Worm (Caenorhabditis elegans) whole organism, late embryonic: ENCODE results near the gene R08C7.4.

Experiments used
- F13H6.1 ChIP-seq: sonication (generic microtip); optimal IDR thresholded peaks from 2 replicates; lab custom pipeline; 2016; ENCODE audit warnings: missing genetic modification characterization, missing compliant biosample characterization
- K02D7.2 ChIP-seq: sonication (generic microtip); optimal IDR thresholded peaks from 2 replicates; lab custom pipeline; 2017; ENCODE audit warnings: mild to moderate bottlenecking, missing genetic modification characterization, missing compliant biosample characterization
- K09A11.1 ChIP-seq: sonication (generic microtip); optimal IDR thresholded peaks from 2 replicates; lab custom pipeline; 2017; ENCODE audit warnings: antibody characterized with exemption, mild to moderate bottlenecking, missing genetic modification characterization, missing compliant biosample characterization; ENCODE audit not compliant: insufficient read depth
- Y22D7AL.16 ChIP-seq: sonication (generic microtip); optimal IDR thresholded peaks from 2 replicates; lab custom pipeline; 2016; ENCODE audit warnings: missing genetic modification characterization, missing compliant biosample characterization
- ahr-1 ChIP-seq: sonication (generic microtip); optimal IDR thresholded peaks from 2 replicates; lab custom pipeline; 2016; ENCODE audit warnings: missing genetic modification characterization, missing compliant biosample characterization
- ceh-14 ChIP-seq: sonication (generic microtip); optimal IDR thresholded peaks from 2 replicates; lab custom pipeline; 2016; ENCODE audit warnings: missing genotype, missing genetic modification characterization, missing compliant biosample characterization
- ceh-18 ChIP-seq: sonication (generic microtip); optimal IDR thresholded peaks from 2 replicates; lab custom pipeline; 2016; ENCODE audit warnings: missing genetic modification characterization, missing compliant biosample characterization
- ceh-2 ChIP-seq: sonication (generic microtip); optimal IDR thresholded peaks from 2 replicates; lab custom pipeline; 2016; ENCODE audit warnings: missing genotype, missing genetic modification characterization, missing compliant biosample characterization
- ceh-22 ChIP-seq: sonication (generic microtip); optimal IDR thresholded peaks from 2 replicates; lab custom pipeline; 2017; ENCODE audit warnings: missing biosample characterization, missing genetic modification characterization
- ceh-30 ChIP-seq: fragments of 150-350 bp; optimal IDR thresholded peaks from 2 replicates; lab custom pipeline; 2014; ENCODE audit warnings: missing biosample characterization, missing genetic modification characterization
- ceh-45 ChIP-seq: fragments of 200-800 bp; sonication (Bioruptor generic); IDR thresholded peaks from 2 replicates; pipeline ENCODE4 v1.3.6; 2022; ENCODE audit warnings: missing genetic modification reagents, missing genetic modification characterization, missing compliant biosample characterization
- ceh-9 ChIP-seq: sonication (generic microtip); optimal IDR thresholded peaks from 2 replicates; lab custom pipeline; 2016; ENCODE audit warnings: mild to moderate bottlenecking, missing genetic modification characterization, inconsistent platforms, missing compliant biosample characterization
- dmd-4 ChIP-seq: sonication (generic microtip); optimal IDR thresholded peaks from 2 replicates; lab custom pipeline; 2016; ENCODE audit warnings: borderline replicate concordance, missing genetic modification characterization, missing compliant biosample characterization
- dve-1 ChIP-seq: sonication (generic microtip); optimal IDR thresholded peaks from 2 replicates; lab custom pipeline; 2017; ENCODE audit warnings: antibody characterized with exemption, mild to moderate bottlenecking, missing genetic modification characterization, missing compliant biosample characterization
- elt-2 ChIP-seq: sonication (generic microtip); optimal IDR thresholded peaks from 2 replicates; lab custom pipeline; 2016; ENCODE audit warnings: missing genetic modification reagents, missing genetic modification characterization, missing compliant biosample characterization
- ets-4 ChIP-seq: sonication (generic microtip); optimal IDR thresholded peaks from 2 replicates; lab custom pipeline; 2016; ENCODE audit warnings: missing genetic modification characterization, missing compliant biosample characterization
- eyg-1 ChIP-seq: sonication (generic microtip); optimal IDR thresholded peaks from 2 replicates; lab custom pipeline; 2016; ENCODE audit warnings: missing genotype, missing genetic modification characterization, missing compliant biosample characterization
- fkh-10 ChIP-seq: fragments of 150-350 bp; optimal IDR thresholded peaks from 2 replicates; lab custom pipeline; 2014; ENCODE audit warnings: missing biosample characterization, missing genetic modification reagents, missing genetic modification characterization
- fkh-6 ChIP-seq: sonication (generic microtip); optimal IDR thresholded peaks from 2 replicates; lab custom pipeline; 2016; ENCODE audit warnings: missing genetic modification characterization, missing compliant biosample characterization
- gmeb-2 ChIP-seq: sonication (generic microtip); optimal IDR thresholded peaks from 2 replicates; lab custom pipeline; 2016; ENCODE audit warnings: missing genetic modification characterization, inconsistent platforms, missing compliant biosample characterization
- hlh-13 ChIP-seq: fragments of 200-800 bp; sonication (Bioruptor generic); optimal IDR thresholded peaks from 2 replicates; lab custom pipeline; 2018; ENCODE audit warnings: mild to moderate bottlenecking, missing genetic modification characterization, missing compliant biosample characterization
- hlh-15 ChIP-seq: sonication (generic microtip); optimal IDR thresholded peaks from 2 replicates; lab custom pipeline; 2016; ENCODE audit warnings: missing genetic modification characterization, missing compliant biosample characterization
- hlh-30 ChIP-seq: sonication (generic microtip); optimal IDR thresholded peaks from 2 replicates; lab custom pipeline; 2017; ENCODE audit warnings: antibody characterized with exemption, missing genetic modification characterization, missing compliant biosample characterization; ENCODE audit not compliant: insufficient read depth
- hlh-6 ChIP-seq: sonication (generic microtip); optimal IDR thresholded peaks from 2 replicates; lab custom pipeline; 2016; ENCODE audit warnings: missing genotype, missing genetic modification characterization, missing compliant biosample characterization
- hlh-8 ChIP-seq: sonication (generic microtip); optimal IDR thresholded peaks from 2 replicates; lab custom pipeline; 2016; ENCODE audit warnings: missing genotype, missing genetic modification characterization, missing compliant biosample characterization
- lin-11 ChIP-seq: fragments of 200-800 bp; sonication (Bioruptor generic); optimal IDR thresholded peaks from 2 replicates; lab custom pipeline; 2018; ENCODE audit warnings: mild to moderate bottlenecking, missing genetic modification characterization, missing compliant biosample characterization
- madf-2 ChIP-seq: sonication (generic microtip); optimal IDR thresholded peaks from 2 replicates; lab custom pipeline; 2017; ENCODE audit warnings: missing genetic modification characterization, missing compliant biosample characterization
- mec-3 ChIP-seq: sonication (generic microtip); optimal IDR thresholded peaks from 2 replicates; lab custom pipeline; 2016; ENCODE audit warnings: borderline replicate concordance, missing genetic modification characterization, missing compliant biosample characterization
- nhr-11 ChIP-seq: fragments of 150-350 bp; optimal IDR thresholded peaks from 2 replicates; lab custom pipeline; 2014; ENCODE audit warnings: missing biosample characterization, missing genetic modification characterization
- nhr-232 ChIP-seq: sonication (generic microtip); optimal IDR thresholded peaks from 2 replicates; lab custom pipeline; 2016; ENCODE audit warnings: missing genetic modification characterization, missing compliant biosample characterization
- npax-4 ChIP-seq: sonication (generic microtip); optimal IDR thresholded peaks from 2 replicates; lab custom pipeline; 2016; ENCODE audit warnings: missing genetic modification characterization, missing compliant biosample characterization
- odd-2 ChIP-seq: sonication (generic microtip); optimal IDR thresholded peaks from 2 replicates; lab custom pipeline; 2017; ENCODE audit warnings: antibody characterized with exemption, mild to moderate bottlenecking, missing genetic modification characterization, missing compliant biosample characterization
- pag-3 ChIP-seq: sonication (generic microtip); optimal IDR thresholded peaks from 2 replicates; lab custom pipeline; 2016; ENCODE audit warnings: missing compliant biosample characterization, missing genetic modification characterization, borderline replicate concordance
- pax-1 ChIP-seq: fragments of 150-350 bp; optimal IDR thresholded peaks from 2 replicates; lab custom pipeline; 2014; ENCODE audit warnings: missing biosample characterization, missing genetic modification characterization
- pha-2 ChIP-seq: sonication (generic microtip); optimal IDR thresholded peaks from 2 replicates; lab custom pipeline; 2017; ENCODE audit warnings: mild to moderate bottlenecking, missing genetic modification characterization, missing compliant biosample characterization
- pqm-1 ChIP-seq: sonication (generic microtip); optimal IDR thresholded peaks from 2 replicates; lab custom pipeline; 2016; ENCODE audit warnings: missing genetic modification characterization, missing compliant biosample characterization
- pros-1 ChIP-seq: fragments of 150-350 bp; optimal IDR thresholded peaks from 2 replicates; lab custom pipeline; 2014; ENCODE audit warnings: missing biosample characterization, missing genetic modification reagents, missing genetic modification characterization
- ref-2 ChIP-seq: sonication (generic microtip); optimal IDR thresholded peaks from 2 replicates; lab custom pipeline; 2016; ENCODE audit warnings: missing genetic modification characterization, missing compliant biosample characterization
- sox-4 ChIP-seq: sonication (generic microtip); optimal IDR thresholded peaks from 2 replicates; lab custom pipeline; 2017; ENCODE audit warnings: mild to moderate bottlenecking, missing genetic modification characterization, inconsistent platforms, missing compliant biosample characterization
- tbx-2 ChIP-seq: sonication (generic microtip); optimal IDR thresholded peaks from 2 replicates; lab custom pipeline; 2016; ENCODE audit warnings: missing genetic modification characterization, missing compliant biosample characterization
- tbx-7 ChIP-seq: sonication (generic microtip); optimal IDR thresholded peaks from 2 replicates; lab custom pipeline; 2016; ENCODE audit warnings: missing genotype, missing genetic modification characterization, missing compliant biosample characterization
- ttx-3 ChIP-seq: sonication (generic microtip); optimal IDR thresholded peaks from 2 replicates; lab custom pipeline; 2016; ENCODE audit warnings: missing genetic modification reagents, missing genetic modification characterization, missing compliant biosample characterization
- unc-3 ChIP-seq, 2 experiments: fragments of 200-800 bp in 1 of 2; sonication (Bioruptor generic) in 1 of 2; sonication (generic microtip) in 1 of 2; conservative IDR thresholded peaks in 1 of 2; optimal IDR thresholded peaks in 1 of 2; 2 replicates each; pipeline versions ENCODE4 v1.3.6 to Lab custom; 2016 to 2022; ENCODE audit warnings: missing compliant biosample characterization in 2 of 2, missing genetic modification characterization in 2 of 2, missing genetic modification reagents in 1 of 2
- unc-42 ChIP-seq: sonication (generic microtip); optimal IDR thresholded peaks from 2 replicates; lab custom pipeline; 2016; ENCODE audit warnings: missing genotype, missing genetic modification characterization, missing compliant biosample characterization
- unc-86 ChIP-seq: sonication (generic microtip); optimal IDR thresholded peaks from 2 replicates; lab custom pipeline; 2016; ENCODE audit warnings: missing genetic modification characterization, missing compliant biosample characterization
- ztf-16 ChIP-seq: sonication (generic microtip); optimal IDR thresholded peaks from 2 replicates; lab custom pipeline; 2017; ENCODE audit warnings: missing genetic modification characterization, missing compliant biosample characterization

Gene R08C7.4

ce11 chrIV:4439190-4439589, 4.4 kb downstream of the R08C7.4 start, which contains the start of gene fbxb-74:
Gene fbxb-74 (minus strand): TSS chrIV:4439290.
- no peak for TF ChIP-seq elt-2 (tag; lab: Kevin White, UChicago)
- no peak for TF ChIP-seq ceh-22 (tag; lab: Kevin White, UChicago)
- no peak for TF ChIP-seq nhr-11 (tag; lab: Kevin White, UChicago)
- no peak for TF ChIP-seq gmeb-2 (tag; lab: Kevin White, UChicago)
- no peak for TF ChIP-seq pax-1 (tag; lab: Kevin White, UChicago)
- no peak for TF ChIP-seq ceh-18 (tag; lab: Kevin White, UChicago)
- TF ChIP-seq ceh-45 (GFP tag; lab: Robert Waterston, UW): no peak
- TF ChIP-seq, all 69 proteins: peak for 0

- TF ChIP-seq fkh-6 (tag; lab: Kevin White, UChicago): no peak
- no peak for TF ChIP-seq hlh-8 (tag; lab: Kevin White, UChicago)
- TF ChIP-seq hlh-15 (tag; lab: Kevin White, UChicago): no peak
- no peak for TF ChIP-seq F13H6.1
- TF ChIP-seq ztf-16 (tag; lab: Kevin White, UChicago): no peak
These were observed 6.2 kb downstream of the R08C7.4 start, which contains the start of gene fbxb-75 for ce11 chrIV:4441077-4441476. Gene fbxb-75 (minus strand): TSS chrIV:4441177.

ce11 chrIV:4445711-4446290, 11.0 kb downstream of the R08C7.4 start, which contains the start of the genes wapl-1 and htz-1:
Gene wapl-1 (minus strand): TSS chrIV:4445740.
Gene htz-1 (plus strand): TSS chrIV:4446216.
- TF ChIP-seq sox-4 (tag; lab: Kevin White, UChicago) (no peak), tbx-7 (tag; lab: Kevin White, UChicago) (no peak), hlh-30 (tag; lab: Kevin White, UChicago) (no peak), tbx-2 (tag; lab: Kevin White, UChicago) (peak; percentile 71), K02D7.2 (tag; lab: Kevin White, UChicago) (no peak), ttx-3 (tag; lab: Kevin White, UChicago) (no peak), ceh-45 (GFP tag; lab: Robert Waterston, UW) (no peak), ceh-14 (tag; lab: Kevin White, UChicago) (peak; percentile 58), ceh-22 (tag; lab: Kevin White, UChicago) (peak; percentile 14), unc-42 (tag; lab: Kevin White, UChicago) (peak; percentile 64), ref-2 (peak; percentile 69), dve-1 (tag; lab: Kevin White, UChicago) (peak; percentile 73), dmd-4 (tag; lab: Kevin White, UChicago) (no peak), nhr-232 (no peak), mec-3 (no peak), hlh-8 (tag; lab: Kevin White, UChicago) (peak; percentile 10), unc-3 (GFP tag; conservative IDR thresholded peaks at IDR 0.05; lab: Robert Waterston, UW) (no peak), unc-3 (tag; optimal IDR thresholded peaks at IDR 0.05; lab: Kevin White, UChicago) (peak; percentile 53), hlh-15 (tag; lab: Kevin White, UChicago) (no peak), hlh-13 (GFP tag; lab: Kevin White, UChicago) (no peak), eyg-1 (tag; lab: Kevin White, UChicago) (peak; percentile 24), hlh-6 (no peak), K09A11.1 (tag; lab: Kevin White, UChicago) (peak; percentile 11), pha-2 (tag; lab: Kevin White, UChicago) (no peak), npax-4 (tag; lab: Kevin White, UChicago) (no peak), pros-1 (tag; lab: Kevin White, UChicago) (no peak), pag-3 (tag; lab: Kevin White, UChicago) (no peak), lin-11 (tag; lab: Kevin White, UChicago) (no peak), F13H6.1 (no peak), Y22D7AL.16 (tag; lab: Kevin White, UChicago) (no peak), ets-4 (tag; lab: Kevin White, UChicago) (no peak), ceh-2 (no peak), madf-2 (tag; lab: Kevin White, UChicago) (peak; percentile 48), ztf-16 (tag; lab: Kevin White, UChicago) (peak; percentile 19), pqm-1 (tag; lab: Kevin White, UChicago) (no peak), unc-86 (peak; percentile 9), elt-2 (tag; lab: Kevin White, UChicago) (peak; percentile 51), pax-1 (tag; lab: Kevin White, UChicago) (peak; percentile 61), ceh-30 (tag; lab: Kevin White, UChicago) (no peak), ceh-9 (tag; lab: Kevin White, UChicago) (no peak), ahr-1 (tag; lab: Kevin White, UChicago) (no peak), fkh-10 (GFP tag; lab: Kevin White, UChicago) (no peak), fkh-6 (tag; lab: Kevin White, UChicago) (no peak), odd-2 (tag; lab: Kevin White, UChicago) (no peak), ceh-18 (tag; lab: Kevin White, UChicago) (peak; percentile 74)
